Worm (Caenorhabditis elegans) whole organism, L1 larva: ENCODE measurements around the gene mrps-16.

Experiments
- C16A3.4 ChIP-seq: fragments of 150-350 bp; optimal IDR thresholded peaks from 2 replicates; lab custom pipeline; 2014; ENCODE audit warnings: missing biosample characterization, missing genetic modification characterization
- C34B4.2 ChIP-seq: sonication (generic microtip); optimal IDR thresholded peaks from 2 replicates; lab custom pipeline; 2017; ENCODE audit warnings: mild to moderate bottlenecking, missing genetic modification characterization, missing compliant biosample characterization
- F16B12.6 ChIP-seq: fragments of 150-350 bp; optimal IDR thresholded peaks from 2 replicates; lab custom pipeline; 2014; ENCODE audit warnings: missing biosample characterization, missing genetic modification characterization
- alr-1 ChIP-seq: fragments of 200-800 bp; sonication (Bioruptor generic); optimal IDR thresholded peaks from 2 replicates; lab custom pipeline; 2018; ENCODE audit warnings: borderline replicate concordance, mild to moderate bottlenecking, missing genetic modification characterization, missing compliant biosample characterization
- ama-1 ChIP-seq: fragments of 150-350 bp; optimal IDR thresholded peaks from 2 replicates; lab custom pipeline; 2014
- blmp-1 ChIP-seq: fragments of 150-350 bp; optimal IDR thresholded peaks from 2 replicates; lab custom pipeline; 2014; ENCODE audit warnings: missing biosample characterization, missing genetic modification characterization
- ceh-8 ChIP-seq: fragments of 200-800 bp; sonication (Bioruptor generic); optimal IDR thresholded peaks from 2 replicates; lab custom pipeline; 2018; ENCODE audit warnings: mild to moderate bottlenecking, missing genetic modification characterization, moderate library complexity, missing compliant biosample characterization
- ceh-82 ChIP-seq, 3 experiments: fragments of 150-350 bp in 1 of 3; sonication (generic microtip) in 2 of 3; optimal IDR thresholded peaks; 2 replicates each; lab custom pipeline; 2014 to 2017; ENCODE audit warnings: missing biosample characterization in 3 of 3, missing genetic modification characterization in 3 of 3
- ceh-90 ChIP-seq: sonication (generic microtip); optimal IDR thresholded peaks from 2 replicates; lab custom pipeline; 2016; ENCODE audit warnings: missing genetic modification characterization, missing compliant biosample characterization
- dsc-1 ChIP-seq: sonication (generic microtip); optimal IDR thresholded peaks from 2 replicates; lab custom pipeline; 2016; ENCODE audit warnings: mild to moderate bottlenecking, missing genetic modification characterization, missing compliant biosample characterization
- efl-1 ChIP-seq, 4 experiments: fragments of 150-350 bp; optimal IDR thresholded peaks in 3 of 4; peaks in 1 of 4; 1 replicate in 1 of 4; 2 replicates in 3 of 4; lab custom pipeline; 2014; ENCODE audit warnings: missing biosample characterization in 2 of 4, missing genetic modification characterization in 2 of 4, missing genetic modification reagents in 2 of 4
- efl-3 ChIP-seq: fragments of 200-800 bp; sonication (Bioruptor generic); optimal IDR thresholded peaks from 2 replicates; lab custom pipeline; 2018; ENCODE audit warnings: mild to moderate bottlenecking, missing genetic modification characterization, missing compliant biosample characterization
- egl-13 ChIP-seq: sonication (generic microtip); optimal IDR thresholded peaks from 2 replicates; lab custom pipeline; 2016; ENCODE audit warnings: missing genotype, missing genetic modification reagents, missing genetic modification characterization, missing compliant biosample characterization
- elt-3 ChIP-seq, 6 experiments: fragments of 150-350 bp in 1 of 6; sonication (generic microtip); optimal IDR thresholded peaks; 2 replicates each; lab custom pipeline; 2017 to 2018; ENCODE audit warnings: missing biosample characterization in 6 of 6, missing genetic modification characterization in 6 of 6, inconsistent platforms in 1 of 6
- fkh-8 ChIP-seq: sonication (generic microtip); optimal IDR thresholded peaks from 2 replicates; lab custom pipeline; 2016; ENCODE audit warnings: mild to moderate bottlenecking, missing genetic modification characterization, missing compliant biosample characterization
- fos-1 ChIP-seq: fragments of 150-350 bp; optimal IDR thresholded peaks from 2 replicates; lab custom pipeline; 2014; ENCODE audit warnings: missing biosample characterization, missing genetic modification characterization
- grh-1 ChIP-seq: fragments of 200-800 bp; sonication (Bioruptor generic); IDR thresholded peaks from 2 replicates; pipeline ENCODE4 v1.3.6; 2022; ENCODE audit warnings: missing genetic modification reagents, missing genetic modification characterization, missing compliant biosample characterization
- hlh-4 ChIP-seq: sonication (generic microtip); optimal IDR thresholded peaks from 2 replicates; lab custom pipeline; 2016; ENCODE audit warnings: mild to moderate bottlenecking, missing genetic modification characterization, missing compliant biosample characterization
- hpl-2 ChIP-seq: fragments of 150-350 bp; optimal IDR thresholded peaks from 2 replicates; lab custom pipeline; 2014; ENCODE audit warnings: missing biosample characterization, missing genetic modification reagents, missing genetic modification characterization
- irx-1 ChIP-seq: sonication (generic microtip); optimal IDR thresholded peaks from 2 replicates; lab custom pipeline; 2016; ENCODE audit warnings: missing genetic modification characterization, missing compliant biosample characterization
- isw-1 ChIP-seq: fragments of 200-800 bp; sonication (Bioruptor generic); IDR thresholded peaks from 2 replicates; pipeline ENCODE4 v1.3.6; 2022; ENCODE audit warnings: missing genetic modification characterization, missing compliant biosample characterization
- jun-1 ChIP-seq: fragments of 150-350 bp; optimal IDR thresholded peaks from 2 replicates; lab custom pipeline; 2014; ENCODE audit warnings: missing biosample characterization, missing genetic modification reagents, missing genetic modification characterization
- lin-13 ChIP-seq: fragments of 150-350 bp; optimal IDR thresholded peaks from 2 replicates; lab custom pipeline; 2014; ENCODE audit warnings: missing biosample characterization, missing genetic modification reagents, missing genetic modification characterization
- lin-14 ChIP-seq: fragments of 200-800 bp; sonication (Bioruptor generic); optimal IDR thresholded peaks from 2 replicates; lab custom pipeline; 2018; ENCODE audit warnings: mild to moderate bottlenecking, missing genetic modification characterization, moderate library complexity, missing compliant biosample characterization
- lin-15B ChIP-seq: fragments of 150-350 bp; sonication (generic microtip); optimal IDR thresholded peaks from 3 replicates; lab custom pipeline; 2014; ENCODE audit warnings: missing biosample characterization, missing genetic modification characterization
- lin-39 ChIP-seq: fragments of 150-350 bp; optimal IDR thresholded peaks from 2 replicates; lab custom pipeline; 2014; ENCODE audit warnings: missing biosample characterization, missing genetic modification reagents, missing genetic modification characterization
- mab-9 ChIP-seq: fragments of 200-800 bp; sonication (Bioruptor generic); IDR thresholded peaks from 2 replicates; pipeline ENCODE4 v1.3.6; 2022; ENCODE audit warnings: missing genetic modification reagents, missing genetic modification characterization, missing compliant biosample characterization
- mdl-1 ChIP-seq, 2 experiments: fragments of 150-350 bp; optimal IDR thresholded peaks; 2 replicates each; lab custom pipeline; 2014 to 2017; ENCODE audit warnings: missing biosample characterization in 2 of 2, missing genetic modification characterization in 2 of 2, inconsistent platforms in 1 of 2
- mef-2 ChIP-seq: fragments of 150-350 bp; optimal IDR thresholded peaks from 2 replicates; lab custom pipeline; 2014; ENCODE audit warnings: missing biosample characterization, missing genetic modification characterization
- mep-1 ChIP-seq: fragments of 150-350 bp; optimal IDR thresholded peaks from 2 replicates; lab custom pipeline; 2014; ENCODE audit warnings: missing biosample characterization, missing genetic modification characterization
- nhr-11 ChIP-seq: fragments of 150-350 bp; optimal IDR thresholded peaks from 2 replicates; lab custom pipeline; 2014; ENCODE audit warnings: missing biosample characterization, missing genetic modification characterization
- nhr-19 ChIP-seq: fragments of 200-800 bp; sonication (Bioruptor generic); conservative IDR thresholded peaks from 2 replicates; pipeline ENCODE4 v1.3.6; 2022; ENCODE audit warnings: missing genetic modification characterization, missing compliant biosample characterization
- nhr-20 ChIP-seq: sonication (generic microtip); optimal IDR thresholded peaks from 2 replicates; lab custom pipeline; 2016; ENCODE audit warnings: mild to moderate bottlenecking, missing genetic modification characterization, missing compliant biosample characterization
- nhr-28 ChIP-seq: fragments of 150-350 bp; optimal IDR thresholded peaks from 2 replicates; lab custom pipeline; 2014; ENCODE audit warnings: missing biosample characterization, missing genetic modification characterization
- nhr-47 ChIP-seq: sonication (generic microtip); optimal IDR thresholded peaks from 2 replicates; lab custom pipeline; 2016; ENCODE audit warnings: mild to moderate bottlenecking, missing genetic modification characterization, moderate library complexity, missing compliant biosample characterization
- nhr-71 ChIP-seq: sonication (generic microtip); optimal IDR thresholded peaks from 2 replicates; lab custom pipeline; 2016; ENCODE audit warnings: mild to moderate bottlenecking, missing genetic modification characterization, moderate library complexity, missing compliant biosample characterization
- nhr-76 ChIP-seq: sonication (generic microtip); optimal IDR thresholded peaks from 2 replicates; lab custom pipeline; 2017; ENCODE audit warnings: missing biosample characterization, missing genetic modification characterization
- pax-3 ChIP-seq: fragments of 200-800 bp; sonication (Bioruptor generic); optimal IDR thresholded peaks from 2 replicates; lab custom pipeline; 2018; ENCODE audit warnings: mild to moderate bottlenecking, missing genetic modification characterization, moderate library complexity, missing compliant biosample characterization
- rnt-1 ChIP-seq: sonication (generic microtip); optimal IDR thresholded peaks from 2 replicates; lab custom pipeline; 2016; ENCODE audit warnings: mild to moderate bottlenecking, missing genetic modification characterization, moderate library complexity, missing compliant biosample characterization
- skn-1 ChIP-seq: fragments of 150-350 bp; optimal IDR thresholded peaks from 2 replicates; lab custom pipeline; 2014; ENCODE audit warnings: missing biosample characterization, missing genetic modification characterization
- snu-23 ChIP-seq: sonication (generic microtip); optimal IDR thresholded peaks from 2 replicates; lab custom pipeline; 2016; ENCODE audit warnings: missing genetic modification characterization, missing compliant biosample characterization
- sup-37 ChIP-seq: fragments of 200-800 bp; sonication (Bioruptor generic); optimal IDR thresholded peaks from 2 replicates; lab custom pipeline; 2018; ENCODE audit warnings: mild to moderate bottlenecking, missing genetic modification characterization, missing compliant biosample characterization
- unc-130 ChIP-seq: fragments of 150-350 bp; optimal IDR thresholded peaks from 2 replicates; lab custom pipeline; 2017; ENCODE audit warnings: missing biosample characterization, missing genetic modification characterization, inconsistent platforms
- unc-62 ChIP-seq: fragments of 150-350 bp; optimal IDR thresholded peaks from 2 replicates; lab custom pipeline; 2014; ENCODE audit warnings: missing biosample characterization, missing genetic modification reagents, missing genetic modification characterization
- unc-98 ChIP-seq: fragments of 200-800 bp; sonication (Bioruptor generic); IDR thresholded peaks from 2 replicates; pipeline ENCODE4 v1.3.6; 2022; ENCODE audit warnings: missing genetic modification characterization, missing compliant biosample characterization
- vab-15 ChIP-seq: sonication (generic microtip); optimal IDR thresholded peaks from 2 replicates; lab custom pipeline; 2017; ENCODE audit warnings: missing genotype, mild to moderate bottlenecking, missing genetic modification characterization, missing compliant biosample characterization
- xbp-1 ChIP-seq: sonication (generic microtip); optimal IDR thresholded peaks from 2 replicates; lab custom pipeline; 2016; ENCODE audit warnings: missing genetic modification characterization, missing compliant biosample characterization
- zip-4 ChIP-seq: fragments of 200-800 bp; sonication (Bioruptor generic); optimal IDR thresholded peaks from 2 replicates; lab custom pipeline; 2018; ENCODE audit warnings: mild to moderate bottlenecking, missing genetic modification characterization, moderate library complexity, missing compliant biosample characterization

mrps-16 gene

ce11 chrII:5446506-5446905 lies 27.7 kb upstream of the mrps-16 start, which contains the start of gene nmr-1:
Gene nmr-1, minus strand, starts transcription at chrII:5446606.
- TF ChIP-seq nhr-20 (tag; lab: Kevin White, UChicago) = no peak
- TF ChIP-seq nhr-47 (tag; lab: Kevin White, UChicago) = no peak
- TF ChIP-seq unc-62 = no peak
- no peak for TF ChIP-seq vab-15 (tag; lab: Kevin White, UChicago)
- no peak for TF ChIP-seq isw-1
- no peak for TF ChIP-seq skn-1 (tag; lab: Kevin White, UChicago)
- no peak for TF ChIP-seq ceh-90
- TF ChIP-seq lin-13 (GFP tag; lab: Kevin White, UChicago) = no peak
- TF ChIP-seq unc-130 (tag; lab: Kevin White, UChicago) = no peak
- no peak for TF ChIP-seq jun-1 (tag; lab: Kevin White, UChicago)
- TF ChIP-seq, all 84 proteins: peak for 0

DNA sequence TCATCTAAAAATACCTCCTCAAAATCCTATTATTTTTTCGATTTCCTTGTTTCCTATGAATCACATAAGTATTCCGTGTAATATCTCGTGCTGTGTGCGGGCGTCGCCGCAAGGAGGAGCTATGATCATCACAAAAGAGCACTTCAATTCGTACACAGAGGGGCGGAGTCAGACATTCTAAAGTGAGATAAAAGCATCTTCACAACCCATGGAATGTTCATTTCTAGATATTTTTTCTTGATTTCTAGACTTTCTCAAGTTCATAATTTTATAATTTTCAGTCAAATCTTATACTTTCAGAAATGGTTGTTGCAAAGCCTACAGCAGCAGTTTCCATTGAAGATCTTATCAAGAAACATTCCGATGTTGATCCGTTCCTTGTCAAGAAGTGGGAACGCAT lies 26.8 kb upstream of the mrps-16 start, which contains the start of gene cex-1:
Gene cex-1, plus strand, starts transcription at position 301 of the 400 bp plus-strand sequence.
- TF ChIP-seq nhr-71 (tag; lab: Kevin White, UChicago) (no peak), unc-130 (tag; lab: Kevin White, UChicago) (no peak), xbp-1 (tag; lab: Kevin White, UChicago) (no peak), snu-23 (GFP tag; lab: Kevin White, UChicago) (no peak), grh-1 (no peak), C16A3.4 (tag; lab: Kevin White, UChicago) (no peak), irx-1 (no peak), hpl-2 (GFP tag; lab: Kevin White, UChicago) (no peak), skn-1 (tag; lab: Kevin White, UChicago) (no peak)

ce11 chrII:5449219-5449618 lies 25.0 kb upstream of the mrps-16 start:
- no peak for TF ChIP-seq zip-4
- TF ChIP-seq unc-98 (GFP tag; lab: Robert Waterston, UW) = no peak
- no peak for TF ChIP-seq grh-1
- no peak for TF ChIP-seq F16B12.6 (tag; lab: Kevin White, UChicago)
- TF ChIP-seq efl-1 (optimal IDR thresholded peaks at IDR 0.05; lab: Kevin White, UChicago) = peak in 1 of 2 experiments; percentile 6
- TF ChIP-seq efl-1 (GFP tag; optimal IDR thresholded peaks at IDR 0.05 in 1 of 2; lab: Kevin White, UChicago) = no peak
- TF ChIP-seq ama-1 (lab: Kevin White, UChicago) = no peak
- TF ChIP-seq snu-23 (GFP tag; lab: Kevin White, UChicago) = no peak
- no peak for TF ChIP-seq blmp-1 (tag; lab: Kevin White, UChicago)
- TF ChIP-seq ceh-8 = no peak
- TF ChIP-seq rnt-1 (tag; lab: Kevin White, UChicago) = peak; percentile 72
- TF ChIP-seq nhr-76 (tag; lab: Kevin White, UChicago) = no peak
- TF ChIP-seq hpl-2 (GFP tag; lab: Kevin White, UChicago) = no peak
- TF ChIP-seq efl-3 (GFP tag; lab: Kevin White, UChicago) = no peak
- TF ChIP-seq alr-1 = no peak
- TF ChIP-seq fos-1 (tag; lab: Kevin White, UChicago) = no peak
- TF ChIP-seq isw-1 = no peak
- no peak for TF ChIP-seq C34B4.2 (tag; lab: Kevin White, UChicago)
- no peak for TF ChIP-seq sup-37 (GFP tag; lab: Kevin White, UChicago)
- peak; percentile 59 for TF ChIP-seq lin-14 (GFP tag; lab: Kevin White, UChicago)
- TF ChIP-seq lin-15B (tag; lab: Kevin White, UChicago) = no peak
- TF ChIP-seq ceh-90 = no peak
- no peak for TF ChIP-seq elt-3 (tag; optimal IDR thresholded peaks at IDR 0.05; lab: Kevin White, UChicago)
- TF ChIP-seq fkh-8 (tag; lab: Kevin White, UChicago) = no peak
- TF ChIP-seq ceh-82 (tag; optimal IDR thresholded peaks at IDR 0.05; lab: Kevin White, UChicago) = no peak
- no peak for TF ChIP-seq mep-1 (tag; lab: Kevin White, UChicago)
- TF ChIP-seq nhr-11 (tag; lab: Kevin White, UChicago) = no peak
- peak; percentile 32 for TF ChIP-seq dsc-1 (tag; lab: Kevin White, UChicago)
- TF ChIP-seq mab-9 (GFP tag; lab: Robert Waterston, UW) = no peak
- TF ChIP-seq mdl-1 (tag; optimal IDR thresholded peaks at IDR 0.05; lab: Kevin White, UChicago) = no peak
- TF ChIP-seq egl-13 (tag; lab: Kevin White, UChicago) = no peak
- no peak for TF ChIP-seq skn-1 (tag; lab: Kevin White, UChicago)
- no peak for TF ChIP-seq nhr-28
- TF ChIP-seq mef-2 (tag; lab: Kevin White, UChicago) = no peak
- TF ChIP-seq vab-15 (tag; lab: Kevin White, UChicago) = no peak
- no peak for TF ChIP-seq pax-3 (tag; lab: Kevin White, UChicago)
- no peak for TF ChIP-seq hlh-4 (tag; lab: Kevin White, UChicago)
- no peak for TF ChIP-seq lin-39 (tag; lab: Kevin White, UChicago)
- peak; percentile 41 for TF ChIP-seq nhr-19
